Fruit fly (Drosophila melanogaster) whole organism, adult: ENCODE data around the gene Efa6.

Experiments used
- CG12768 ChIP-seq: fragments of 200-800 bp; sonication (Bioruptor generic); optimal IDR thresholded peaks from 2 replicates; lab custom pipeline; 2017; ENCODE audit warnings: missing biosample characterization, missing genetic modification characterization, mild to moderate bottlenecking, moderate library complexity, missing genetic modification reagents
- CG14711 ChIP-seq: fragments of 200-800 bp; sonication (Bioruptor generic); optimal IDR thresholded peaks from 2 replicates; lab custom pipeline; 2018; ENCODE audit warnings: missing biosample characterization, mild to moderate bottlenecking, missing genetic modification characterization, moderate library complexity
- CG1620 ChIP-seq: fragments of 200-800 bp; sonication (Bioruptor generic); optimal IDR thresholded peaks from 2 replicates; lab custom pipeline; 2016; ENCODE audit warnings: missing biosample characterization, missing genetic modification characterization
- CG33017 ChIP-seq: fragments of 200-800 bp; sonication (Bioruptor generic); optimal IDR thresholded peaks from 2 replicates; lab custom pipeline; 2018; ENCODE audit warnings: missing biosample characterization, mild to moderate bottlenecking, missing genetic modification characterization, moderate library complexity
- CG5204 ChIP-seq: fragments of 200-800 bp; sonication (Bioruptor generic); optimal IDR thresholded peaks from 2 replicates; lab custom pipeline; 2016; ENCODE audit warnings: missing biosample characterization, missing genetic modification characterization
- CG7101 ChIP-seq: fragments of 200-800 bp; sonication (Bioruptor generic); optimal IDR thresholded peaks from 2 replicates; lab custom pipeline; 2018; ENCODE audit warnings: missing biosample characterization, mild to moderate bottlenecking, missing genetic modification characterization, moderate library complexity
- Clk ChIP-seq: fragments of 200-800 bp; sonication (Bioruptor generic); optimal IDR thresholded peaks from 2 replicates; lab custom pipeline; 2017; ENCODE audit warnings: missing biosample characterization, missing genetic modification characterization
- Crg-1 ChIP-seq: fragments of 200-800 bp; sonication (Bioruptor generic); optimal IDR thresholded peaks from 2 replicates; lab custom pipeline; 2016; ENCODE audit warnings: missing biosample characterization, missing genetic modification characterization
- Hr96 ChIP-seq: fragments of 200-800 bp; sonication (Bioruptor generic); optimal IDR thresholded peaks from 2 replicates; lab custom pipeline; 2016; ENCODE audit warnings: missing biosample characterization, missing genetic modification characterization
- Mnt ChIP-seq: fragments of 200-800 bp; sonication (Bioruptor generic); optimal IDR thresholded peaks from 2 replicates; lab custom pipeline; 2016; ENCODE audit warnings: missing biosample characterization, mild to moderate bottlenecking, missing genetic modification characterization
- bab1 ChIP-seq: fragments of 200-800 bp; sonication (Bioruptor generic); optimal IDR thresholded peaks from 3 replicates; lab custom pipeline; 2019; ENCODE audit warnings: missing biosample characterization, mild to moderate bottlenecking, missing genetic modification characterization, moderate library complexity
- cic ChIP-seq: fragments of 200-800 bp; sonication (Bioruptor generic); optimal IDR thresholded peaks from 2 replicates; lab custom pipeline; 2017; ENCODE audit warnings: missing biosample characterization, mild to moderate bottlenecking, missing genetic modification characterization, moderate library complexity
- cnc ChIP-seq, 2 experiments: fragments of >200 bp; optimal IDR thresholded peaks; 2 replicates each; lab custom pipeline; 2017
- kay ChIP-seq: fragments of 200-800 bp; sonication (Bioruptor generic); peaks from one replicate; lab custom pipeline; 2016; ENCODE audit warnings: missing biosample characterization, missing genetic modification characterization, borderline replicate concordance
- pad ChIP-seq: fragments of 200-800 bp; sonication (Bioruptor generic); optimal IDR thresholded peaks from 3 replicates; lab custom pipeline; 2017; ENCODE audit warnings: missing biosample characterization, missing genetic modification characterization, mild to moderate bottlenecking, moderate library complexity, missing genetic modification reagents
- tj ChIP-seq: fragments of 200-800 bp; sonication (Bioruptor generic); optimal IDR thresholded peaks from 3 replicates; lab custom pipeline; 2017; ENCODE audit warnings: missing biosample characterization, mild to moderate bottlenecking, missing genetic modification characterization, moderate library complexity
- toe ChIP-seq: fragments of 200-800 bp; sonication (Bioruptor generic); optimal IDR thresholded peaks from 2 replicates; lab custom pipeline; 2016; ENCODE audit warnings: missing biosample characterization, missing genetic modification characterization

Efa6 gene

DNA sequence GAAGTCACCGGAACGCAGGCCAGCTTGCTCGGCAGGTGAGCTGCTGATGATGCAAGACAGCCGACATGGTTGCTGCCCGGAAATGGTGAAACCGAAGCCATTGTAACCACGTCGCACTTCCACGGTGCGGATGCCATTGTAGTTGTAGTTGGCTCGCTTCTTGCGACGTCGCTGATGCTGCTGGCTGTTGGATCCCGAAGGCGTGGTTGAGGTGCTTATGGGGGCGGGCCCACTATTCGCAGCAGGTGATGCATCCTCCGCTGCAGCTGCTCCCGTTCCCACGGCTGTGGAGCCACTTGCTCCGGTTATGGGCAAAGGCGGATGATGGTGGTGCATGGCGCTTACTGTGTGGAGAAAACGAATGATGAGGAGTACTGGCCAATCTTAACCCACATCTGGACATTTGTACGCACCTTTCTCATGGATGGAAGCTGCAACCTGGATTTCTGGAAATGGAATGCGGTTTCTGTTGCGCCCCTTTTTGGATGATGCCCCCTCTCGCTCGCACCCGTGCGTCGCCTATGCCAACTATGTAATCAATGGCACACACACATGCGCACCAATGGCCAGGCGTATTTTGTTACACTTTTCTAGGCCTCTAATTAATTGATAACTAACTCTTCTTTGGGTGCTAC, 51.2 kb downstream of the Efa6 start:
- TF ChIP-seq bab1 (no peak), pad (GFP tag; lab: Kevin White, UChicago) (no peak), CG12768 (GFP tag; lab: Kevin White, UChicago) (no peak), tj (GFP tag; lab: Kevin White, UChicago) (no peak)

DNA sequence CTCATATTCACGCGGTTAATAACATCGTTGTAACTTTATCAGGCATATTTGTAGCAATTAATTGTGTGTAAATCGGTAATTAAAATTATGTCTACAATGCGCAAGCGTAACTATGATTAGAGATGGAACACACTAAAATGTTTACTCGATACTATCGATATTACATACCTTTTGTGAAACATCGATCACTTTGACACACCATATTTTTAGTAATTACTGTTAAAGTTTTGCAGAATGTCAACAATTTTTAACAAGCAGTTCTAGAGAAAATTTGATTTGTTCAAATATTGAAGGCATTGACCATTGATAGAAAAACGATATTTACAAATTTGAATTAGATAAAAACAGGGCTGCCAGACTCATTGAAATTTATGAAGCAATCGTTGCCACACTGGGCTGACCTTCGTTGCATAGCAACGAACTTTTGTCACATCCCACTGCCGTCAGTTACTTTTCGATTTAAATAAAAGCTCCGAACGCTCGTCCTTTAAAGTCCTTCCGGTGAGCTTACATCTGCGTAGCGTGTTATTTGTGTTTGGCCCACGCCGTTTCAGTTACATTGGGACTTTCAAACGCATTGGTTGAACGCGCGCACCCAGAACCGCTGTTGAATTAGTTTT, 51.8 kb downstream of the Efa6 start, which contains the start of the genes loco and wake:
TSS of gene loco (minus strand) at position 149 of the 620 bp plus-strand sequence.
TSS of gene wake (plus strand) at position 570 of the 620 bp plus-strand sequence.
- TF ChIP-seq Crg-1 (GFP tag; lab: Kevin White, UChicago) (peak; percentile 15), tj (GFP tag; lab: Kevin White, UChicago) (no peak), toe (GFP tag; lab: Kevin White, UChicago) (no peak), kay (GFP tag; lab: Kevin White, UChicago) (no peak), Mnt (GFP tag; lab: Kevin White, UChicago) (no peak), CG1620 (no peak)

DNA sequence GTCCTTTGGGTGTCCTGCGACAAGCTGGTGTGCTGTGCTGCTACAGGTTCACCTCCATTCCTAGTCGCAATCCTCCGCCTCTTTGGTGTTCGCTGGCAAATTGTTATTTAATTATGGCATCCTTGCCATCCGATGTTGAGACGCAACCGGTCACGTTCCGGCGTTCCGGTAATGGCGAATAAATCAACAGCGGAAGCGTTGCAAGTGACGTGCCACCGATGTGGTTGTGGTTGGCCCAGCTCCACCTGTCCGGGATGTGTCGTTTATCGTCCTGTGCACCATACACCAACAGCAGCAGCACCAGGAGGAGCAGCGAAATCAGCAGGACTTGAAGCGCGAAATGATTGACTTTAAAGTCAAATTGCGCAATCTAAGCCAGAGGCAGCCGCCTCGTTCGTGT, 62.3 kb downstream of the Efa6 start:
- TF ChIP-seq kay (GFP tag; lab: Kevin White, UChicago) (no peak), cic (GFP tag; lab: Kevin White, UChicago) (no peak), CG12768 (GFP tag; lab: Kevin White, UChicago) (no peak), Hr96 (GFP tag; lab: Kevin White, UChicago) (no peak), CG7101 (tag; lab: Kevin White, UChicago) (no peak), pad (GFP tag; lab: Kevin White, UChicago) (no peak), tj (GFP tag; lab: Kevin White, UChicago) (no peak), Crg-1 (GFP tag; lab: Kevin White, UChicago) (no peak), CG5204 (GFP tag; lab: Kevin White, UChicago) (no peak), bab1 (no peak), cnc (optimal IDR thresholded peaks at IDR 0.05; lab: Kevin White, UChicago) (no peak), Clk (GFP tag; lab: Kevin White, UChicago) (no peak), CG33017 (no peak), toe (GFP tag; lab: Kevin White, UChicago) (no peak), CG14711 (tag; lab: Kevin White, UChicago) (no peak)
